Fruit fly (Drosophila melanogaster) whole organism, embryonic: ENCODE measurements around the gene gt.

ENCODE experiments used
- ATbp ChIP-seq: fragments of 200-800 bp; sonication (Bioruptor generic); optimal IDR thresholded peaks from 2 replicates; lab custom pipeline; 2017; ENCODE audit warnings: missing biosample characterization, mild to moderate bottlenecking, missing genetic modification characterization, missing genetic modification reagents
- CG10274 ChIP-seq: fragments of 200-800 bp; sonication (Bioruptor generic); optimal IDR thresholded peaks from 3 replicates; lab custom pipeline; 2017; ENCODE audit warnings: missing biosample characterization, mild to moderate bottlenecking, missing genetic modification characterization
- CG10366 ChIP-seq: fragments of 200-800 bp; sonication (Bioruptor generic); IDR thresholded peaks from 2 replicates; pipeline ENCODE4 v1.3.6; 2022; ENCODE audit warnings: missing biosample characterization, missing genetic modification characterization
- CG12219 ChIP-seq: fragments of 200-800 bp; sonication (Bioruptor generic); optimal IDR thresholded peaks from 3 replicates; lab custom pipeline; 2018; ENCODE audit warnings: missing biosample characterization, mild to moderate bottlenecking, missing genetic modification characterization
- CG12659 ChIP-seq: fragments of 200-800 bp; sonication (Bioruptor generic); optimal IDR thresholded peaks from 3 replicates; lab custom pipeline; 2017; ENCODE audit warnings: mild to moderate bottlenecking, missing biosample characterization, missing genetic modification reagents, missing genetic modification characterization
- CG13624 ChIP-seq: fragments of 200-800 bp; sonication (Bioruptor generic); optimal IDR thresholded peaks from 2 replicates; lab custom pipeline; 2016; ENCODE audit warnings: missing biosample characterization, missing genetic modification characterization
- CG17359 ChIP-seq: fragments of 200-800 bp; sonication (Bioruptor generic); optimal IDR thresholded peaks from 3 replicates; lab custom pipeline; 2018; ENCODE audit warnings: missing biosample characterization, mild to moderate bottlenecking, missing genetic modification characterization, moderate library complexity
- CG2712 ChIP-seq: fragments of 200-800 bp; optimal IDR thresholded peaks from 3 replicates; lab custom pipeline; 2019; ENCODE audit warnings: missing biosample characterization, mild to moderate bottlenecking, missing genetic modification characterization, moderate library complexity
- CG4854 ChIP-seq: fragments of 200-800 bp; sonication (Bioruptor generic); optimal IDR thresholded peaks from 2 replicates; lab custom pipeline; 2016; ENCODE audit warnings: missing biosample characterization, missing genetic modification characterization, inconsistent platforms
- CG6683 ChIP-seq: fragments of 200-800 bp; sonication (Bioruptor generic); optimal IDR thresholded peaks from 2 replicates; lab custom pipeline; 2017; ENCODE audit warnings: missing biosample characterization, mild to moderate bottlenecking, missing genetic modification characterization, missing genetic modification reagents
- CG9932 ChIP-seq: fragments of 200-800 bp; sonication (Bioruptor generic); IDR thresholded peaks from 2 replicates; pipeline ENCODE4 v1.3.6; 2022; ENCODE audit warnings: missing biosample characterization, missing genetic modification characterization
- CTCF ChIP-seq: fragments of 200-800 bp; sonication (Bioruptor generic); optimal IDR thresholded peaks from 2 replicates; lab custom pipeline; 2017; ENCODE audit warnings: missing biosample characterization, mild to moderate bottlenecking, missing genetic modification characterization, moderate library complexity
- CkIIα-i1 ChIP-seq: fragments of 200-800 bp; sonication (Bioruptor generic); IDR thresholded peaks from 2 replicates; pipeline ENCODE4 v1.3.6; 2022; ENCODE audit warnings: missing biosample characterization, missing genetic modification characterization
- Ets65A ChIP-seq: fragments of 200-800 bp; sonication (Bioruptor generic); peaks from one replicate; lab custom pipeline; 2016; ENCODE audit warnings: missing biosample characterization, missing genetic modification characterization
- Hr51 ChIP-seq, 2 experiments: fragments of 200-800 bp; sonication (Bioruptor generic); optimal IDR thresholded peaks; 2 replicates in 1 of 2; 3 replicates in 1 of 2; lab custom pipeline; 2016 to 2018; ENCODE audit warnings: missing biosample characterization in 2 of 2, missing genetic modification characterization in 2 of 2, mild to moderate bottlenecking in 1 of 2, moderate library complexity in 1 of 2
- Mes4 ChIP-seq: fragments of 200-800 bp; sonication (Bioruptor generic); optimal IDR thresholded peaks from 2 replicates; lab custom pipeline; 2016; ENCODE audit warnings: missing biosample characterization, missing genetic modification characterization
- Rfx ChIP-seq: fragments of 200-800 bp; sonication (Bioruptor generic); IDR thresholded peaks from 2 replicates; pipeline ENCODE4 v1.3.6; 2022; ENCODE audit warnings: missing biosample characterization, missing genetic modification characterization
- al ChIP-seq: fragments of 200-800 bp; sonication (Bioruptor generic); IDR thresholded peaks from 2 replicates; pipeline ENCODE4 v1.3.6; 2022; ENCODE audit warnings: missing biosample characterization, missing genetic modification characterization
- ash1 ChIP-seq: fragments of 200-800 bp; sonication (Bioruptor generic); optimal IDR thresholded peaks from 2 replicates; lab custom pipeline; 2018; ENCODE audit warnings: missing biosample characterization, mild to moderate bottlenecking, missing genetic modification characterization
- bab2 ChIP-seq: fragments of 200-800 bp; sonication (Bioruptor generic); optimal IDR thresholded peaks from 2 replicates; lab custom pipeline; 2016; ENCODE audit warnings: missing biosample characterization, missing genetic modification characterization
- cas ChIP-seq: fragments of 200-800 bp; sonication (Bioruptor generic); IDR thresholded peaks from 2 replicates; pipeline ENCODE4 v1.3.6; 2022; ENCODE audit warnings: missing biosample characterization, missing genetic modification characterization
- cg ChIP-seq: fragments of 200-800 bp; sonication (Bioruptor generic); optimal IDR thresholded peaks from 3 replicates; lab custom pipeline; 2019; ENCODE audit warnings: missing biosample characterization, mild to moderate bottlenecking, missing genetic modification characterization, moderate library complexity
- crp ChIP-seq, 2 experiments: fragments of 200-800 bp; sonication (Bioruptor generic); optimal IDR thresholded peaks; 2 replicates in 1 of 2; 3 replicates in 1 of 2; lab custom pipeline; 2017; ENCODE audit warnings: missing biosample characterization in 2 of 2, missing genetic modification characterization in 2 of 2, mild to moderate bottlenecking in 1 of 2, moderate library complexity in 1 of 2
- cwo ChIP-seq: fragments of 200-800 bp; sonication (Bioruptor generic); optimal IDR thresholded peaks from 3 replicates; lab custom pipeline; 2017; ENCODE audit warnings: missing biosample characterization, missing genetic modification characterization, mild to moderate bottlenecking, moderate library complexity, missing genetic modification reagents
- dan ChIP-seq: fragments of 200-800 bp; sonication (Bioruptor generic); IDR thresholded peaks from 2 replicates; pipeline ENCODE4 v1.3.6; 2022; ENCODE audit warnings: missing biosample characterization, missing genetic modification characterization
- dimm ChIP-seq: fragments of 200-800 bp; sonication (Bioruptor generic); IDR thresholded peaks from 2 replicates; pipeline ENCODE4 v1.3.6; 2022; ENCODE audit warnings: missing biosample characterization, missing genetic modification characterization
- fd3F ChIP-seq: fragments of 200-800 bp; sonication (Bioruptor generic); optimal IDR thresholded peaks from 2 replicates; lab custom pipeline; 2018; ENCODE audit warnings: missing biosample characterization, mild to moderate bottlenecking, missing genetic modification characterization, moderate library complexity
- gem ChIP-seq: fragments of 200-800 bp; sonication (Bioruptor generic); optimal IDR thresholded peaks from 2 replicates; lab custom pipeline; 2019; ENCODE audit warnings: missing biosample characterization, mild to moderate bottlenecking, missing genetic modification characterization, moderate library complexity
- gsb-n ChIP-seq: fragments of 200-800 bp; sonication (Bioruptor generic); optimal IDR thresholded peaks from 3 replicates; lab custom pipeline; 2018; ENCODE audit warnings: missing biosample characterization, mild to moderate bottlenecking, missing genetic modification characterization
- gt ChIP-seq: fragments of 200-800 bp; sonication (Bioruptor generic); IDR thresholded peaks from 2 replicates; pipeline ENCODE4 v1.3.6; 2022; ENCODE audit warnings: missing biosample characterization, missing genetic modification characterization
- hbn ChIP-seq: fragments of 200-800 bp; sonication (Bioruptor generic); IDR thresholded peaks from 2 replicates; pipeline ENCODE4 v1.3.6; 2022; ENCODE audit warnings: missing biosample characterization, missing genetic modification characterization; ENCODE audit not compliant: partially characterized antibody
- lab ChIP-seq: fragments of 200-800 bp; sonication (Bioruptor generic); optimal IDR thresholded peaks from 3 replicates; lab custom pipeline; 2017; ENCODE audit warnings: missing biosample characterization, missing genetic modification characterization, mild to moderate bottlenecking, moderate library complexity, missing genetic modification reagents
- lmd ChIP-seq: fragments of 200-800 bp; sonication (Bioruptor generic); IDR thresholded peaks from 2 replicates; pipeline ENCODE4 v1.3.6; 2022; ENCODE audit warnings: missing biosample characterization, missing genetic modification characterization
- lola ChIP-seq, 3 experiments: fragments of >200 bp in 2 of 3; fragments of 200-800 bp in 1 of 3; sonication (Bioruptor generic) in 1 of 3; optimal IDR thresholded peaks; 2 replicates each; lab custom pipeline; 2017 to 2019; ENCODE audit warnings: missing biosample characterization in 3 of 3, missing genetic modification characterization in 3 of 3, mild to moderate bottlenecking in 1 of 3, moderate library complexity in 1 of 3
- maf-S ChIP-seq: fragments of 200-800 bp; sonication (Bioruptor generic); optimal IDR thresholded peaks from 2 replicates; lab custom pipeline; 2016; ENCODE audit warnings: missing biosample characterization, missing genetic modification characterization
- nerfin-1 ChIP-seq: fragments of 200-800 bp; sonication (Bioruptor generic); optimal IDR thresholded peaks from 3 replicates; lab custom pipeline; 2019; ENCODE audit warnings: missing biosample characterization, mild to moderate bottlenecking, missing genetic modification characterization, moderate library complexity
- pan ChIP-seq, 4 experiments: fragments of >200 bp in 3 of 4; fragments of 200-800 bp in 1 of 4; sonication (Bioruptor generic) in 1 of 4; optimal IDR thresholded peaks in 3 of 4; IDR thresholded peaks in 1 of 4; 2 replicates each; pipeline versions ENCODE4 v1.3.6 to Lab custom; 2017 to 2022; ENCODE audit warnings: missing biosample characterization in 2 of 4, missing genetic modification characterization in 2 of 4, mixed read lengths in 1 of 4
- ranshi ChIP-seq: fragments of 200-800 bp; sonication (Bioruptor generic); IDR thresholded peaks from 2 replicates; pipeline ENCODE4 v1.3.6; 2022; ENCODE audit warnings: missing biosample characterization, missing genetic modification characterization
- row ChIP-seq: fragments of 200-800 bp; sonication (Bioruptor generic); IDR thresholded peaks from 3 replicates; pipeline ENCODE4 v1.3.6; 2022; ENCODE audit warnings: missing biosample characterization, missing genetic modification characterization
- salm ChIP-seq: fragments of 200-800 bp; sonication (Bioruptor generic); optimal IDR thresholded peaks from 2 replicates; lab custom pipeline; 2018; ENCODE audit warnings: missing biosample characterization, mild to moderate bottlenecking, missing genetic modification characterization
- sd ChIP-seq: fragments of 200-800 bp; sonication (Bioruptor generic); optimal IDR thresholded peaks from 3 replicates; lab custom pipeline; 2018; ENCODE audit warnings: missing biosample characterization, mild to moderate bottlenecking, missing genetic modification characterization, moderate library complexity
- sens ChIP-seq: fragments of 200-800 bp; sonication (Bioruptor generic); peaks from one replicate; lab custom pipeline; 2016; ENCODE audit warnings: missing biosample characterization, missing genetic modification characterization
- seq ChIP-seq: fragments of 200-800 bp; sonication (Bioruptor generic); IDR thresholded peaks from 2 replicates; pipeline ENCODE4 v1.3.6; 2022; ENCODE audit warnings: missing biosample characterization, missing genetic modification characterization
- slbo ChIP-seq: fragments of 200-800 bp; sonication (Bioruptor generic); IDR thresholded peaks from 2 replicates; pipeline ENCODE4 v1.3.6; 2022; ENCODE audit warnings: missing biosample characterization, missing genetic modification characterization
- tio ChIP-seq: fragments of 200-800 bp; sonication (Bioruptor generic); optimal IDR thresholded peaks from 2 replicates; lab custom pipeline; 2017; ENCODE audit warnings: missing biosample characterization, missing genetic modification characterization, inconsistent platforms
- tx ChIP-seq: fragments of 200-800 bp; sonication (Bioruptor generic); optimal IDR thresholded peaks from 2 replicates; lab custom pipeline; 2016; ENCODE audit warnings: missing biosample characterization, missing genetic modification characterization
- wdn ChIP-seq: fragments of 200-800 bp; sonication (Bioruptor generic); IDR thresholded peaks from 2 replicates; pipeline ENCODE4 v1.3.6; 2022; ENCODE audit warnings: missing biosample characterization, missing genetic modification characterization
- z ChIP-seq: fragments of 200-800 bp; sonication (Bioruptor generic); IDR thresholded peaks from 3 replicates; pipeline ENCODE4 v1.3.6; 2022; ENCODE audit warnings: missing biosample characterization, missing genetic modification characterization
- zfh2 ChIP-seq: fragments of 200-800 bp; sonication (Bioruptor generic); optimal IDR thresholded peaks from 2 replicates; lab custom pipeline; 2016; ENCODE audit warnings: missing biosample characterization, missing genetic modification characterization

The gt gene

DNA sequence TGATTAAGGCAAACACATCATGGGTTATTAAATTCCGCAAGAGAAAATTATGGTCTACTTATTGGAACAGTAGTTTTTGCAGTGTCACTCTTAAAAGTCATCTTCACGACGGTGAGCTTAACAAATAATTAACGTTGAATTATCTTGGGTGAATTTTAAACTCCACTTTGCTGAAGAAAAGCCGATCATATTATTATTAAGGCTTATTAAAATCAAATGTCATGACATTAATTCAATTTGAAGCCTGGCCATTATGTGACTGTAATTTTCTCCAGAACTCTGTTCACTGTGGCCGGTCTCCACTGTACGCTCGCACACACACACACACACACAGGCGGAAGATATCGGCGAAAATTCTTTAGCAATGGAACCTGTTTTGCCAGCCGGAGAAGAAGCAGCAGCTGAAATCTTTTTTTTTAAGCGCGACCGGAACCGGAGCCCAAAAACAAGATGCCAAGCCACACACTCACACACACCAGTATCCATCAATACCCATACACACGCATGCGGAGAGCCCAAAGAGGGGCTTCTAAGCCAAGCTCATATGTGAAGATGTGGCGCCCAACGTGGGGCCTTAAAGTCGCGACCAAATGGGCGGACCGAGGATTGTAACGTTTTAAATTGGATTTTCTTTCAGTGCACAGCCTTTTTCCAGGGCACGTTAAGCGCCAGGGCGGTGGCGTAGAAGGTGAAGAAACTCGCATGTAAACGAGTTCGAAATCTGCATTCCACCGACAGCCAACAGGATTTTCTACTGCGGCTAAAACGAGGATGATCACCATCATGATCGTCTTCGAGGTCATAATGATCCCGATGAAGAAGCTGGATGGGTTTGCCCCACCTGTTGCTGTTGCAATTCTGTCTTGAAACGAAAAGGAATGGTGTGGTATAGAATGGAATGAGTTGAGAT, 26.8 kb upstream of the gt start:
- TF ChIP-seq CG10366 (GFP tag; lab: Robert Waterston, UW) (no peak), gem (tag; lab: Kevin White, UChicago) (no peak), crp (GFP tag; optimal IDR thresholded peaks at IDR 0.05; lab: Kevin White, UChicago) (no peak), cwo (GFP tag; lab: Kevin White, UChicago) (no peak), zfh2 (GFP tag; lab: Kevin White, UChicago) (no peak), fd3F (GFP tag; lab: Kevin White, UChicago) (no peak), CTCF (GFP tag; lab: Kevin White, UChicago) (no peak), CG17359 (tag; lab: Kevin White, UChicago) (no peak), bab2 (no peak), lab (GFP tag; lab: Kevin White, UChicago) (no peak), tio (GFP tag; lab: Kevin White, UChicago) (no peak), ranshi (GFP tag; lab: Robert Waterston, UW) (no peak), CG12219 (GFP tag; lab: Kevin White, UChicago) (no peak), CG4854 (GFP tag; lab: Kevin White, UChicago) (no peak), slbo (GFP tag; lab: Robert Waterston, UW) (peak; percentile 32; the same call in 1 of the 2 replicates), Hr51 (GFP tag; optimal IDR thresholded peaks at IDR 0.05; lab: Kevin White, UChicago) (no peak), Mes4 (GFP tag; lab: Kevin White, UChicago) (no peak), CkIIα-i1 (GFP tag; lab: Robert Waterston, UW) (no peak), row (GFP tag; lab: Robert Waterston, UW) (peak; percentile 54), gt (GFP tag; lab: Robert Waterston, UW) (0 out of 2 replicates have a peak, but pooled peaks have one; percentile 27), ATbp (no peak), CG12659 (GFP tag; lab: Kevin White, UChicago) (no peak), Rfx (GFP tag; lab: Robert Waterston, UW) (peak; percentile 25; the same call in 1 of the 2 replicates), CG6683 (GFP tag; lab: Kevin White, UChicago) (no peak), seq (GFP tag; lab: Robert Waterston, UW) (no peak), dimm (no peak), hbn (GFP tag; lab: Robert Waterston, UW) (no peak), CG9932 (GFP tag; lab: Robert Waterston, UW) (peak; percentile 42), al (GFP tag; lab: Robert Waterston, UW) (0 out of 2 replicates have a peak, but pooled peaks have one; percentile 18), sens (GFP tag; lab: Kevin White, UChicago) (peak; percentile 60), lola (GFP tag; optimal IDR thresholded peaks at IDR 0.05; lab: Kevin White, UChicago) (no peak), tx (GFP tag; lab: Kevin White, UChicago) (no peak), CG10274 (no peak), Ets65A (GFP tag; lab: Kevin White, UChicago) (peak; percentile 57), salm (tag; lab: Kevin White, UChicago) (no peak), cg (GFP tag; lab: Kevin White, UChicago) (peak; percentile 37), ash1 (GFP tag; lab: Kevin White, UChicago) (no peak), gsb-n (no peak), cas (GFP tag; lab: Robert Waterston, UW) (no peak), CG13624 (GFP tag; lab: Kevin White, UChicago) (no peak), lmd (GFP tag; lab: Robert Waterston, UW) (no peak), pan (optimal IDR thresholded peaks at IDR 0.05; lab: Kevin White, UChicago) (no peak), pan (GFP tag; optimal IDR thresholded peaks at IDR 0.05 in 1 of 2, IDR thresholded peaks at IDR 0.05 in 1 of 2) (no peak), dan (no peak), CG2712 (peak; percentile 9), nerfin-1 (tag; lab: Kevin White, UChicago) (no peak), maf-S (GFP tag; lab: Kevin White, UChicago) (no peak), z (0 out of 3 replicates have a peak, but pooled peaks have one; percentile 16), sd (tag; lab: Kevin White, UChicago) (peak; percentile 42), wdn (GFP tag; lab: Robert Waterston, UW) (no peak)
